Fruit fly (Drosophila melanogaster) whole organism, embryonic: ENCODE results near the gene Cdk1.

Experiments
- Atf6 ChIP-seq: fragments of 200-800 bp; sonication (Bioruptor generic); IDR thresholded peaks from 2 replicates; pipeline ENCODE4 v1.3.6; 2022; ENCODE audit warnings: missing biosample characterization, missing genetic modification characterization
- BEAF-32 ChIP-seq: fragments of 200-800 bp; sonication (Bioruptor generic); optimal IDR thresholded peaks from 3 replicates; lab custom pipeline; 2017; ENCODE audit warnings: missing biosample characterization, missing genetic modification characterization, mild to moderate bottlenecking, moderate library complexity, missing genetic modification reagents
- Blimp-1 ChIP-seq: fragments of 200-800 bp; sonication (Bioruptor generic); optimal IDR thresholded peaks from 3 replicates; lab custom pipeline; 2018; ENCODE audit warnings: missing biosample characterization, missing genetic modification characterization, mild to moderate bottlenecking, moderate library complexity, missing genetic modification reagents
- CG14860 ChIP-seq: fragments of 200-800 bp; sonication (Bioruptor generic); IDR thresholded peaks from 3 replicates; pipeline ENCODE4 v1.3.6; 2022; ENCODE audit warnings: missing biosample characterization, missing genetic modification characterization; ENCODE audit not compliant: partially characterized antibody
- CG1602 ChIP-seq: fragments of 200-800 bp; sonication (Bioruptor generic); optimal IDR thresholded peaks from 3 replicates; lab custom pipeline; 2016; ENCODE audit warnings: missing biosample characterization, missing genetic modification characterization
- CG16813 ChIP-seq: fragments of 200-800 bp; sonication (Bioruptor generic); IDR thresholded peaks from 3 replicates; pipeline ENCODE4 v1.3.6; 2022; ENCODE audit warnings: missing biosample characterization, missing genetic modification characterization; ENCODE audit not compliant: partially characterized antibody
- CG1792 ChIP-seq: fragments of 200-800 bp; sonication (Bioruptor generic); optimal IDR thresholded peaks from 2 replicates; lab custom pipeline; 2016; ENCODE audit warnings: missing biosample characterization, missing genetic modification characterization
- CG2202 ChIP-seq: fragments of 200-800 bp; sonication (Bioruptor generic); optimal IDR thresholded peaks from 2 replicates; lab custom pipeline; 2018; ENCODE audit warnings: missing biosample characterization, mild to moderate bottlenecking, missing genetic modification characterization
- CG32772 ChIP-seq: fragments of 200-800 bp; sonication (Bioruptor generic); IDR thresholded peaks from 2 replicates; pipeline ENCODE4 v1.3.6; 2022; ENCODE audit warnings: missing biosample characterization, missing genetic modification characterization
- CG3726 ChIP-seq: fragments of 200-800 bp; sonication (Bioruptor generic); IDR thresholded peaks from 3 replicates; pipeline ENCODE4, ENCODE4 v1.3.6; 2022; ENCODE audit warnings: missing biosample characterization, missing genetic modification characterization
- CG4854 ChIP-seq: fragments of 200-800 bp; sonication (Bioruptor generic); optimal IDR thresholded peaks from 2 replicates; lab custom pipeline; 2016; ENCODE audit warnings: missing biosample characterization, missing genetic modification characterization, inconsistent platforms
- CG8359 ChIP-seq: fragments of 200-800 bp; sonication (Bioruptor generic); optimal IDR thresholded peaks from 2 replicates; lab custom pipeline; 2017; ENCODE audit warnings: missing biosample characterization, mild to moderate bottlenecking, missing genetic modification characterization, borderline replicate concordance
- D19B ChIP-seq: fragments of 200-800 bp; sonication (Bioruptor generic); optimal IDR thresholded peaks from 2 replicates; lab custom pipeline; 2017; ENCODE audit warnings: missing biosample characterization, mild to moderate bottlenecking, missing genetic modification characterization
- Dad ChIP-seq: fragments of 200-800 bp; sonication (Bioruptor generic); optimal IDR thresholded peaks from 3 replicates; lab custom pipeline; 2016; ENCODE audit warnings: missing biosample characterization, missing genetic modification characterization
- Fer2 ChIP-seq: fragments of 200-800 bp; sonication (Bioruptor generic); optimal IDR thresholded peaks from 2 replicates; lab custom pipeline; 2018; ENCODE audit warnings: missing biosample characterization, mild to moderate bottlenecking, missing genetic modification characterization, moderate library complexity
- Gsc ChIP-seq: fragments of 200-800 bp; sonication (Bioruptor generic); IDR thresholded peaks from 2 replicates; pipeline ENCODE4 v1.3.6; 2022; ENCODE audit warnings: missing biosample characterization, missing genetic modification characterization
- Hand ChIP-seq: fragments of 200-800 bp; sonication (Bioruptor generic); optimal IDR thresholded peaks from 2 replicates; lab custom pipeline; 2017; ENCODE audit warnings: mild to moderate bottlenecking, missing biosample characterization, missing genetic modification reagents, missing genetic modification characterization
- HmgZ ChIP-seq: fragments of 200-800 bp; sonication (Bioruptor generic); optimal IDR thresholded peaks from 2 replicates; lab custom pipeline; 2018; ENCODE audit warnings: missing biosample characterization, mild to moderate bottlenecking, missing genetic modification characterization
- Lpt ChIP-seq: fragments of >200 bp; optimal IDR thresholded peaks from 2 replicates; lab custom pipeline; 2018; ENCODE audit warnings: missing biosample characterization, missing genetic modification characterization
- Mes4 ChIP-seq: fragments of 200-800 bp; sonication (Bioruptor generic); optimal IDR thresholded peaks from 2 replicates; lab custom pipeline; 2016; ENCODE audit warnings: missing biosample characterization, missing genetic modification characterization
- NfI ChIP-seq: fragments of 200-800 bp; sonication (Bioruptor generic); optimal IDR thresholded peaks from 3 replicates; lab custom pipeline; 2018; ENCODE audit warnings: missing biosample characterization, mild to moderate bottlenecking, missing genetic modification characterization, moderate library complexity
- Oli ChIP-seq: fragments of 200-800 bp; sonication (Bioruptor generic); optimal IDR thresholded peaks from 2 replicates; lab custom pipeline; 2018; ENCODE audit warnings: missing biosample characterization, mild to moderate bottlenecking, missing genetic modification characterization, moderate library complexity
- Poxn ChIP-seq: fragments of 200-800 bp; sonication (Bioruptor generic); IDR thresholded peaks from 2 replicates; pipeline ENCODE4 v1.3.6; 2022; ENCODE audit warnings: missing biosample characterization, missing genetic modification characterization
- Side ChIP-seq: fragments of 200-800 bp; sonication (Bioruptor generic); optimal IDR thresholded peaks from 2 replicates; lab custom pipeline; 2016; ENCODE audit warnings: missing biosample characterization, missing genetic modification characterization
- Sox102F ChIP-seq: fragments of 200-800 bp; sonication (Bioruptor generic); optimal IDR thresholded peaks from 2 replicates; lab custom pipeline; 2018; ENCODE audit warnings: missing biosample characterization, mild to moderate bottlenecking, missing genetic modification characterization, moderate library complexity
- Sry-δ ChIP-seq: fragments of 200-800 bp; sonication (Bioruptor generic); optimal IDR thresholded peaks from 2 replicates; lab custom pipeline; 2016; ENCODE audit warnings: missing biosample characterization, missing genetic modification characterization
- Xrp1 ChIP-seq: fragments of 200-800 bp; sonication (Bioruptor generic); IDR thresholded peaks from 2 replicates; pipeline ENCODE4 v1.3.6; 2022; ENCODE audit warnings: missing biosample characterization, missing genetic modification characterization
- amos ChIP-seq: fragments of 200-800 bp; sonication (Bioruptor generic); IDR thresholded peaks from 2 replicates; pipeline ENCODE4 v1.3.6; 2022; ENCODE audit warnings: missing biosample characterization, missing genetic modification characterization; ENCODE audit not compliant: partially characterized antibody
- crol ChIP-seq: fragments of 200-800 bp; sonication (Bioruptor generic); IDR thresholded peaks from 2 replicates; pipeline ENCODE4 v1.3.6; 2022; ENCODE audit warnings: missing biosample characterization, missing genetic modification characterization
- danr ChIP-seq: fragments of 200-800 bp; sonication (Bioruptor generic); IDR thresholded peaks from 2 replicates; pipeline ENCODE4 v1.3.6; 2022; ENCODE audit warnings: missing biosample characterization, missing genetic modification characterization
- disco-r ChIP-seq: fragments of 200-800 bp; sonication (Bioruptor generic); optimal IDR thresholded peaks from 2 replicates; lab custom pipeline; 2016; ENCODE audit warnings: missing biosample characterization, missing genetic modification characterization
- ems ChIP-seq: fragments of 200-800 bp; sonication (Bioruptor generic); optimal IDR thresholded peaks from 3 replicates; lab custom pipeline; 2016; ENCODE audit warnings: missing biosample characterization, missing genetic modification characterization
- eyg ChIP-seq: fragments of 200-800 bp; sonication (Bioruptor generic); optimal IDR thresholded peaks from 3 replicates; lab custom pipeline; 2016; ENCODE audit warnings: missing biosample characterization, missing genetic modification characterization
- gro ChIP-seq: fragments of 200-800 bp; sonication (Bioruptor generic); optimal IDR thresholded peaks from 2 replicates; lab custom pipeline; 2016; ENCODE audit warnings: missing biosample characterization, missing genetic modification characterization
- hbn ChIP-seq: fragments of 200-800 bp; sonication (Bioruptor generic); IDR thresholded peaks from 2 replicates; pipeline ENCODE4 v1.3.6; 2022; ENCODE audit warnings: missing biosample characterization, missing genetic modification characterization; ENCODE audit not compliant: partially characterized antibody
- knrl ChIP-seq: fragments of 200-800 bp; sonication (Bioruptor generic); IDR thresholded peaks from 3 replicates; pipeline ENCODE4 v1.3.6; 2022; ENCODE audit warnings: missing biosample characterization, missing genetic modification characterization; ENCODE audit not compliant: partially characterized antibody
- lab ChIP-seq: fragments of 200-800 bp; sonication (Bioruptor generic); optimal IDR thresholded peaks from 3 replicates; lab custom pipeline; 2017; ENCODE audit warnings: missing biosample characterization, missing genetic modification characterization, mild to moderate bottlenecking, moderate library complexity, missing genetic modification reagents
- mam ChIP-seq: fragments of 200-800 bp; sonication (Bioruptor generic); optimal IDR thresholded peaks from 3 replicates; lab custom pipeline; 2016; ENCODE audit warnings: missing biosample characterization, missing genetic modification characterization
- onecut ChIP-seq: fragments of 200-800 bp; sonication (Bioruptor generic); IDR thresholded peaks from 2 replicates; pipeline ENCODE4 v1.3.6; 2022; ENCODE audit warnings: missing biosample characterization, missing genetic modification characterization
- pfk ChIP-seq: fragments of 200-800 bp; sonication (Bioruptor generic); optimal IDR thresholded peaks from 2 replicates; lab custom pipeline; 2018; ENCODE audit warnings: missing biosample characterization, mild to moderate bottlenecking, missing genetic modification characterization, moderate library complexity
- psq ChIP-seq: fragments of 200-800 bp; sonication (Bioruptor generic); optimal IDR thresholded peaks from 2 replicates; lab custom pipeline; 2017; ENCODE audit warnings: missing biosample characterization, missing genetic modification characterization
- rib ChIP-seq: fragments of 200-800 bp; sonication (Bioruptor generic); IDR thresholded peaks from 2 replicates; pipeline ENCODE4 v1.3.6; 2022; ENCODE audit warnings: missing biosample characterization, missing genetic modification characterization
- run ChIP-seq: fragments of 200-800 bp; sonication (Bioruptor generic); optimal IDR thresholded peaks from 3 replicates; lab custom pipeline; 2018; ENCODE audit warnings: missing biosample characterization, mild to moderate bottlenecking, missing genetic modification characterization
- scrt ChIP-seq: fragments of 200-800 bp; sonication (Bioruptor generic); optimal IDR thresholded peaks from 2 replicates; lab custom pipeline; 2018; ENCODE audit warnings: missing biosample characterization, mild to moderate bottlenecking, missing genetic modification characterization, moderate library complexity
- sens ChIP-seq: fragments of 200-800 bp; sonication (Bioruptor generic); peaks from one replicate; lab custom pipeline; 2016; ENCODE audit warnings: missing biosample characterization, missing genetic modification characterization
- so ChIP-seq: fragments of 200-800 bp; sonication (Bioruptor generic); IDR thresholded peaks from 3 replicates; pipeline ENCODE4 v1.3.6; 2022; ENCODE audit warnings: missing biosample characterization, missing genetic modification characterization
- tin ChIP-seq: fragments of 200-800 bp; sonication (Bioruptor generic); optimal IDR thresholded peaks from 3 replicates; lab custom pipeline; 2016; ENCODE audit warnings: missing biosample characterization, missing genetic modification characterization
- tio ChIP-seq: fragments of 200-800 bp; sonication (Bioruptor generic); optimal IDR thresholded peaks from 2 replicates; lab custom pipeline; 2017; ENCODE audit warnings: missing biosample characterization, missing genetic modification characterization, inconsistent platforms
- toy ChIP-seq: fragments of 200-800 bp; sonication (Bioruptor generic); IDR thresholded peaks from 2 replicates; pipeline ENCODE4 v1.3.6; 2022; ENCODE audit warnings: missing biosample characterization, missing genetic modification characterization
- ttk ChIP-seq: fragments of 200-800 bp; sonication (Bioruptor generic); IDR thresholded peaks from 2 replicates; pipeline ENCODE4 v2.1.2; 2022; ENCODE audit warnings: missing biosample characterization, missing genetic modification characterization
- z ChIP-seq: fragments of 200-800 bp; sonication (Bioruptor generic); IDR thresholded peaks from 3 replicates; pipeline ENCODE4 v1.3.6; 2022; ENCODE audit warnings: missing biosample characterization, missing genetic modification characterization

Cdk1 gene

DNA sequence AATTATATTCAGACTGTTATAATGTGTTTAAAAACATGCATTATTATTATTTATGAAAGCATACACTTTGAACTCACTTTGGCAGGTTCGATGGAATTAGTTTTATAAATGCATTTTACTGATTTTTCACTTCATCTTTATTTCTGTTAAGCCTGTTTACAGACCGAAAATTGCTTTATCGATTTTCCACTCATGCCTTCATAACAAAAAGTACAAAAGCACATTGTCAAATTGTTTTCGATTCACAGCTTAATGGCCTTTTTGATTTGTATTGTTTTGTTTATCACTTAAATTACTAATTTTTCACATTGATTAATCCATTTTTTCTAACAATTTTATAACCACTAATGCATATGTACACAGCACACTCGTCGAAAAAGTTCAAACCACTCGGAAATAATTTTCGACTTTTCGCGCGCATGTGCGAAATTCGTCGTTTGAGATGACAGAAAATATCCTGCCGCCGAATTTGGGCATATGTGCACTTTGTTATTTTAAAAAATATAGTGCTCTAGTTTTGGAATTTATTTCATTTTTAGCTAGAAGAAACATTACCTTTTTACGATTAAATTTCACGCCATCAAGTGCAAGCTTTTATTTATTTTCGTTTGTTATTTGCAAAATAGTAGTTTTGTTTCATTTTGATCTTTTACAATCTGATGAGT lies 12.3 kb downstream of the Cdk1 start, which contains the start of gene rho-5 (continued):
- TF ChIP-seq CG1792 (no peak), z (GFP tag; lab: Robert Waterston, UW) (no peak), lab (GFP tag; lab: Kevin White, UChicago) (no peak), Blimp-1 (no peak), ems (GFP tag; lab: Kevin White, UChicago) (no peak), eyg (GFP tag; lab: Kevin White, UChicago) (no peak), toy (GFP tag; lab: Robert Waterston, UW) (no peak), rib (no peak), sens (GFP tag; lab: Kevin White, UChicago) (peak; percentile 53), D19B (peak; percentile 65), Lpt (GFP tag; lab: Kevin White, UChicago) (no peak), CG3726 (GFP tag; lab: Robert Waterston, UW) (no peak), crol (no peak), CG32772 (GFP tag; lab: Robert Waterston, UW) (no peak), ttk (no peak), Hand (no peak), mam (GFP tag; lab: Kevin White, UChicago) (peak; percentile 5), Xrp1 (GFP tag; lab: Robert Waterston, UW) (no peak), Side (no peak), Mes4 (GFP tag; lab: Kevin White, UChicago) (no peak), NfI (GFP tag; lab: Kevin White, UChicago) (no peak), CG2202 (tag; lab: Kevin White, UChicago) (no peak), knrl (GFP tag; lab: Robert Waterston, UW) (no peak), gro (peak; percentile 6), HmgZ (tag; lab: Kevin White, UChicago) (no peak), disco-r (GFP tag; lab: Kevin White, UChicago) (no peak), CG8359 (no peak), CG1602 (GFP tag; lab: Kevin White, UChicago) (no peak), hbn (no peak), psq (no peak), CG14860 (GFP tag; lab: Robert Waterston, UW) (no peak), Fer2 (tag; lab: Kevin White, UChicago) (no peak), Atf6 (GFP tag; lab: Robert Waterston, UW) (no peak), Sry-δ (GFP tag; lab: Kevin White, UChicago) (peak; percentile 40), Sox102F (no peak), pfk (GFP tag; lab: Kevin White, UChicago) (no peak), run (tag; lab: Kevin White, UChicago) (no peak), Dad (GFP tag; lab: Kevin White, UChicago) (no peak), CG16813 (GFP tag; lab: Robert Waterston, UW) (no peak), amos (no peak; the same call in 1 of the 2 replicates), tio (GFP tag; lab: Kevin White, UChicago) (no peak), BEAF-32 (peak; percentile 8), onecut (peak; percentile 93), tin (GFP tag; lab: Kevin White, UChicago) (no peak), so (GFP tag; lab: Robert Waterston, UW) (no peak), scrt (GFP tag; lab: Kevin White, UChicago) (no peak), Poxn (GFP tag; lab: Robert Waterston, UW) (no peak), Oli (tag; lab: Kevin White, UChicago) (no peak), danr (no peak), Gsc (GFP tag; lab: Robert Waterston, UW) (no peak), CG4854 (GFP tag; lab: Kevin White, UChicago) (no peak)
